Fruit fly (Drosophila melanogaster) ovary, adult (tissue): ENCODE data around the gene CG7309.

ENCODE experiments used
- CG17801 ChIP-seq: fragments of 200-800 bp; optimal IDR thresholded peaks from 2 replicates; lab custom pipeline; 2019; ENCODE audit warnings: missing biosample characterization, mild to moderate bottlenecking, missing genetic modification characterization, moderate library complexity; ENCODE audit not compliant: partially characterized antibody

Gene CG7309

dm6 chr2L:10908793-10909192, at the start of gene CG7309:
CG7309 (minus strand) TSS chr2L:10908893.
- TF ChIP-seq CG17801 (GFP tag; lab: Kevin White, UChicago) = no peak

dm6 chr2L:10940196-10940595, 31.5 kb upstream of the CG7309 start:
- no peak for TF ChIP-seq CG17801 (GFP tag; lab: Kevin White, UChicago)

dm6 chr2L:10936362-10936761, 27.7 kb upstream of the CG7309 start, which contains the start of gene CG14072:
CG14072 (plus strand) TSS chr2L:10936662.
- TF ChIP-seq CG17801 (GFP tag; lab: Kevin White, UChicago) = no peak

dm6 chr2L:10910548-10910947, 1.9 kb upstream of the CG7309 start, which contains the start of gene CG14069:
CG14069 (minus strand) TSS chr2L:10910648.
- no peak for TF ChIP-seq CG17801 (GFP tag; lab: Kevin White, UChicago)

dm6 chr2L:10901685-10902084, 7.0 kb downstream of the CG7309 start, which contains the start of gene CG14070:
CG14070 (minus strand) TSS chr2L:10901785.
- TF ChIP-seq CG17801 (GFP tag; lab: Kevin White, UChicago) = no peak

- no peak for TF ChIP-seq CG17801 (GFP tag; lab: Kevin White, UChicago)
Observed at dm6 chr2L:10888827-10889226, 19.9 kb downstream of the CG7309 start, which contains the start of gene CG14071. CG14071 (minus strand) TSS chr2L:10888927.

dm6 chr2L:10869867-10870266, 38.8 kb downstream of the CG7309 start, which contains the start of gene CG12517:
CG12517 (plus strand) TSS chr2L:10870167.
- TF ChIP-seq CG17801 (GFP tag; lab: Kevin White, UChicago) = no peak

dm6 chr2L:10858064-10859047, 50.3 kb downstream of the CG7309 start, which contains the start of the genes aurB and Stam:
aurB (minus strand) TSS chr2L:10858094.
Stam (plus strand) TSS chr2L:10858536.
- TF ChIP-seq CG17801 (GFP tag; lab: Kevin White, UChicago) = peak; percentile 52

- peak; percentile 16 for TF ChIP-seq CG17801 (GFP tag; lab: Kevin White, UChicago)
Observed at dm6 chr2L:10856328-10856942, 52.3 kb downstream of the CG7309 start, which contains the start of gene Dnz1. Dnz1 (minus strand) TSS chr2L:10856644.
